Worm (Caenorhabditis elegans) whole organism, midembryonic: ENCODE measurements around the gene gpdh-2.

Experiments used
- T22C8.4 ChIP-seq: fragments of 200-800 bp; sonication (Bioruptor generic); IDR thresholded peaks from 2 replicates; pipeline ENCODE4 v1.3.6; 2022; ENCODE audit warnings: missing genetic modification characterization, missing compliant biosample characterization
- flt-1 ChIP-seq: fragments of 200-800 bp; sonication (Bioruptor generic); IDR thresholded peaks from 2 replicates; pipeline ENCODE4 v1.3.6; 2022; ENCODE audit warnings: missing genetic modification characterization, missing compliant biosample characterization
- klf-2 ChIP-seq: fragments of 200-800 bp; sonication (Bioruptor generic); conservative IDR thresholded peaks from 2 replicates; pipeline ENCODE4 v1.3.6; 2022; ENCODE audit warnings: missing genetic modification reagents, missing genetic modification characterization, missing compliant biosample characterization
- med-1 ChIP-seq: sonication (generic microtip); optimal IDR thresholded peaks from 2 replicates; lab custom pipeline; 2017; ENCODE audit warnings: missing genetic modification characterization, mild to moderate bottlenecking, missing compliant biosample characterization, antibody characterized with exemption, missing genetic modification reagents; ENCODE audit not compliant: insufficient read depth
- ref-1 ChIP-seq: fragments of 200-800 bp; sonication (Bioruptor generic); conservative IDR thresholded peaks from 2 replicates; pipeline ENCODE4 v1.3.6; 2022; ENCODE audit warnings: missing genetic modification reagents, missing genetic modification characterization, missing compliant biosample characterization
- ztf-29 ChIP-seq: fragments of 200-800 bp; sonication (Bioruptor generic); IDR thresholded peaks from 2 replicates; pipeline ENCODE4 v1.3.6; 2022; ENCODE audit warnings: missing genetic modification reagents, missing genetic modification characterization, missing compliant biosample characterization

ce11 chrIII:9843715-9844114 is 15.3 kb downstream of the gpdh-2 start, which contains the start of gene K11H3.5:
- TF ChIP-seq T22C8.4: no peak
- no peak for TF ChIP-seq med-1 (GFP tag; lab: Kevin White, UChicago)
- TF ChIP-seq ref-1 (GFP tag; lab: Robert Waterston, UW): no peak
- no peak for TF ChIP-seq flt-1
- no peak for TF ChIP-seq ztf-29 (GFP tag; lab: Robert Waterston, UW)
- no peak for TF ChIP-seq klf-2 (GFP tag; lab: Robert Waterston, UW)
